Fruit fly (Drosophila melanogaster) whole organism, embryonic: ENCODE measurements around the gene klg.

Source experiments
- Abd-B ChIP-seq: fragments of 200-800 bp; sonication (Bioruptor generic); optimal IDR thresholded peaks from 2 replicates; lab custom pipeline; 2018; ENCODE audit warnings: missing biosample characterization, mild to moderate bottlenecking, missing genetic modification characterization, moderate library complexity
- Blimp-1 ChIP-seq: fragments of 200-800 bp; sonication (Bioruptor generic); optimal IDR thresholded peaks from 3 replicates; lab custom pipeline; 2018; ENCODE audit warnings: missing biosample characterization, missing genetic modification characterization, mild to moderate bottlenecking, moderate library complexity, missing genetic modification reagents
- CG10565 ChIP-seq: fragments of 200-800 bp; sonication (Bioruptor generic); optimal IDR thresholded peaks from 3 replicates; lab custom pipeline; 2016; ENCODE audit warnings: missing biosample characterization, mild to moderate bottlenecking, missing genetic modification characterization
- CG15696 ChIP-seq: fragments of 200-800 bp; sonication (Bioruptor generic); optimal IDR thresholded peaks from 2 replicates; lab custom pipeline; 2019; ENCODE audit warnings: missing biosample characterization, mild to moderate bottlenecking, missing genetic modification characterization, moderate library complexity
- CG6272 ChIP-seq: fragments of 200-800 bp; sonication (Bioruptor generic); IDR thresholded peaks from 2 replicates; pipeline ENCODE4 v1.3.6; 2022; ENCODE audit warnings: missing biosample characterization, missing genetic modification characterization
- CG8478 ChIP-seq: fragments of >200 bp; optimal IDR thresholded peaks from 2 replicates; lab custom pipeline; 2018
- eyg ChIP-seq: fragments of 200-800 bp; sonication (Bioruptor generic); optimal IDR thresholded peaks from 3 replicates; lab custom pipeline; 2016; ENCODE audit warnings: missing biosample characterization, missing genetic modification characterization

DNA sequence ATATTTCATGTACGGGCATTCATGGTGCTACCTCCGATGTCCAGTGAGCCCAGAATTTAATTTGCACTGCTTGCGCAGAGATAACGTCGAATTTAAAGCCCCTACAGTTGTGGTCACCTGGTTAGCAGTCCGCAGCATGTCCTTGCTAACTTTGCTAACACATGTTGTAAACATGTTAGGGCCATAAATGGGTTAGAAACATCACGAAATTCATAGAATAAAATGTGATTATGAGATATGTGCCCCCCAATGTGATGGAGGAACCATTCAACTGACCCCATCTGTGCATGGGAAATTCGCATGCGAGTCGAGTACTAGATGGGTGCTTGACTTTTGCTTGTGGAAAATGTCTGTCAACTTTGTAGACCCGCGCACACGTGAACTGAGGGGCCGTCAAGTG is 12.0 kb downstream of the klg start:
- no peak for TF ChIP-seq CG8478
- no peak for TF ChIP-seq Abd-B (GFP tag; lab: Kevin White, UChicago)
- no peak for TF ChIP-seq Blimp-1
- no peak for TF ChIP-seq CG15696 (tag; lab: Kevin White, UChicago)
- TF ChIP-seq CG10565 (GFP tag; lab: Kevin White, UChicago) = no peak
- TF ChIP-seq CG6272 (GFP tag; lab: Robert Waterston, UW) = no peak
- TF ChIP-seq eyg = no peak
